Fruit fly (Drosophila melanogaster): Measurements from ENCODE around the gene CG32152.
A peak's percentile ranks its signal among the peaks of the same experiment; 100 is the strongest.

The CG32152 gene

DNA sequence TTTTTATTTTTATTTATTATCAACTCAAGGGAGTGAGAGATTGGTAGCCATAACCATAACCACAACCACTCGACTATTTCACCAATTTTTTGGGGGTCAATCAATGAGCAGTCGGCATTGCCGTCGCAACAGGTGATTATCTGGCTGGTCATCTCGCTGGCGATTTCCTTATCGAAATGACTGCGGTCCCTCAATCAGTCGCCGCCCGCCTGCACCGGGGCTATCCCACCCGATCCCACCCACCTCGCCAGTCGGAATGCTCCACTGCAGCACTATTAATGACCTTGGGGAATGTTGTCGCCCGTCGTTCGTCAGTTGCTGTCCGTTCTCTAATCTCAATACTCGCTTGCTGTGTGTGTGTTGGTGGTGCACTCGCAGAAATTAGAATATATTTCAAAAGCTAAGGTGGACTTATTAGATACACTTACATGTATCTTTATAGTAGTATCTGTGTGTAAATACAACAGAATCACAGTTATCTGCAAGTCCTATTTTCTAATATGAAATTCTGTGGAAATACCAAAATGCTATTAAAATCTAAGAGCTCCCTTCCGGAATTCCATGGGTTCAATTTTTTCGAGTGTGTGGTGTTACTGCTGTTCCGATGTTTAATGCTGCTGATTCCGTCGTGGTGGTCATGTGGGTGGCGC, 16.7 kb upstream of the CG32152 start (continued):
- TF ChIP-seq C15 (GFP tag; IDR thresholded peaks at IDR 0.05): no peak
- no peak for TF ChIP-seq ash1 (GFP tag; optimal IDR thresholded peaks at IDR 0.05)
- peak; percentile 70 for TF ChIP-seq CG13296 (GFP tag; optimal IDR thresholded peaks at IDR 0.05)
- TF ChIP-seq yki (optimal IDR thresholded peaks at IDR 0.05): no peak
- TF ChIP-seq btn (GFP tag; optimal IDR thresholded peaks at IDR 0.05): no peak
- peak; percentile 45 for TF ChIP-seq slp2 (GFP tag; optimal IDR thresholded peaks at IDR 0.05)
- TF ChIP-seq Dp (GFP tag; optimal IDR thresholded peaks at IDR 0.05): no peak
- TF ChIP-seq emc (GFP tag; optimal IDR thresholded peaks at IDR 0.05): peak; percentile 16
- no peak for TF ChIP-seq CG33213 (GFP tag; optimal IDR thresholded peaks at IDR 0.05)
- TF ChIP-seq Med (GFP tag): peak; percentile 82
- peak; percentile 61 for TF ChIP-seq eyg (GFP tag; optimal IDR thresholded peaks at IDR 0.05)
- peak; percentile 17 for TF ChIP-seq chn (GFP tag; optimal IDR thresholded peaks at IDR 0.05)
- TF ChIP-seq schlank (tag; optimal IDR thresholded peaks at IDR 0.05): peak; percentile 55
- TF ChIP-seq CG14667 (GFP tag; IDR thresholded peaks at IDR 0.05): no peak
- TF ChIP-seq CG15601 (tag; optimal IDR thresholded peaks at IDR 0.05): peak; percentile 11
- peak; percentile 44 for TF ChIP-seq Camta (GFP tag; optimal IDR thresholded peaks at IDR 0.05)
- TF ChIP-seq CG12155 (GFP tag; optimal IDR thresholded peaks at IDR 0.05): peak; percentile 60
- no peak for TF ChIP-seq sens-2 (GFP tag; IDR thresholded peaks at IDR 0.05)
- no peak for TF ChIP-seq CG8944 (GFP tag; optimal IDR thresholded peaks at IDR 0.05)
- peak; percentile 59 for TF ChIP-seq Hsf (GFP tag; optimal IDR thresholded peaks at IDR 0.05)
- no peak for TF ChIP-seq CG32532 (GFP tag; IDR thresholded peaks at IDR 0.05)
- no peak for TF ChIP-seq CG3065 (GFP tag; optimal IDR thresholded peaks at IDR 0.05)
- TF ChIP-seq CG12744 (GFP tag; optimal IDR thresholded peaks at IDR 0.05): no peak
- peak; percentile 30 for TF ChIP-seq CG8281 (tag; optimal IDR thresholded peaks at IDR 0.05)
- TF ChIP-seq pho (GFP tag; optimal IDR thresholded peaks at IDR 0.05): peak; percentile 72
- TF ChIP-seq cg (GFP tag; optimal IDR thresholded peaks at IDR 0.05): peak; percentile 24
- peak; percentile 9 for TF ChIP-seq disco-r (GFP tag; optimal IDR thresholded peaks at IDR 0.05)
- TF ChIP-seq Trl (optimal IDR thresholded peaks at IDR 0.05): no peak
- peak; percentile 55 for TF ChIP-seq Trl (GFP tag; optimal IDR thresholded peaks at IDR 0.05)
- peak; percentile 49 for TF ChIP-seq CG10979 (tag; optimal IDR thresholded peaks at IDR 0.05)
- TF ChIP-seq sug (tag; optimal IDR thresholded peaks at IDR 0.05): peak; percentile 46
- TF ChIP-seq pzg (GFP tag; optimal IDR thresholded peaks at IDR 0.05): no peak
- TF ChIP-seq lola (GFP tag; optimal IDR thresholded peaks at IDR 0.05): peak in 1 of 3 experiments; percentile 40
- TF ChIP-seq zen2 (GFP tag; IDR thresholded peaks at IDR 0.05; ENCODE audit: partially characterized antibody): no peak
- TF ChIP-seq CG17385 (GFP tag; optimal IDR thresholded peaks at IDR 0.05): peak; percentile 65
- TF ChIP-seq CG13287 (GFP tag; IDR thresholded peaks at IDR 0.05; ENCODE audit: partially characterized antibody): no peak
- TF ChIP-seq Rfx (GFP tag; IDR thresholded peaks at IDR 0.05): peak; percentile 69
- peak; percentile 13 for TF ChIP-seq CG14710 (tag; optimal IDR thresholded peaks at IDR 0.05)
- TF ChIP-seq CG11504 (tag; optimal IDR thresholded peaks at IDR 0.05): peak; percentile 78
- peak; percentile 49 for TF ChIP-seq CG13624 (GFP tag; optimal IDR thresholded peaks at IDR 0.05)
- TF ChIP-seq jigr1 (GFP tag; IDR thresholded peaks at IDR 0.05): no peak
- TF ChIP-seq CG18011 (GFP tag; optimal IDR thresholded peaks at IDR 0.05): no peak
- TF ChIP-seq CG1602 (GFP tag; optimal IDR thresholded peaks at IDR 0.05): peak; percentile 54
- TF ChIP-seq mirr (GFP tag; optimal IDR thresholded peaks at IDR 0.05): peak; percentile 53
- TF ChIP-seq HHEX (GFP tag; optimal IDR thresholded peaks at IDR 0.05): peak; percentile 68
- TF ChIP-seq NfI (GFP tag; optimal IDR thresholded peaks at IDR 0.05): peak; percentile 47
- no peak; the same call in 1 of the 2 replicates for TF ChIP-seq nerfin-2 (GFP tag; IDR thresholded peaks at IDR 0.05; ENCODE audit: partially characterized antibody)
- peak; percentile 46 for TF ChIP-seq NK7.1 (GFP tag; optimal IDR thresholded peaks at IDR 0.05)
- peak; percentile 77 for TF ChIP-seq CG3281 (GFP tag; optimal IDR thresholded peaks at IDR 0.05)
- TF ChIP-seq CG8924 (tag; optimal IDR thresholded peaks at IDR 0.05): peak; percentile 73
